Fruit fly (Drosophila melanogaster) whole organism, embryonic: Measurements from ENCODE around the gene fmt.

Experiments
- ATbp ChIP-seq: fragments of 200-800 bp; sonication (Bioruptor generic); optimal IDR thresholded peaks from 2 replicates; lab custom pipeline; 2017; ENCODE audit warnings: missing biosample characterization, mild to moderate bottlenecking, missing genetic modification characterization, missing genetic modification reagents
- Antp ChIP-seq: fragments of 200-800 bp; sonication (Bioruptor generic); optimal IDR thresholded peaks from 3 replicates; lab custom pipeline; 2016; ENCODE audit warnings: missing biosample characterization, missing genetic modification characterization
- Bgb ChIP-seq: fragments of 200-800 bp; sonication (Bioruptor generic); IDR thresholded peaks from 2 replicates; pipeline ENCODE4 v1.3.6; 2022; ENCODE audit warnings: missing biosample characterization, missing genetic modification characterization; ENCODE audit not compliant: partially characterized antibody
- CG10267 ChIP-seq: fragments of 200-800 bp; sonication (Bioruptor generic); optimal IDR thresholded peaks from 2 replicates; lab custom pipeline; 2018; ENCODE audit warnings: missing biosample characterization, mild to moderate bottlenecking, missing genetic modification characterization, moderate library complexity
- CG10321 ChIP-seq: fragments of 200-800 bp; sonication (Bioruptor generic); IDR thresholded peaks from 2 replicates; pipeline ENCODE4 v1.3.6; 2022; ENCODE audit warnings: missing biosample characterization, missing genetic modification characterization
- CG10654 ChIP-seq: fragments of 200-800 bp; sonication (Bioruptor generic); optimal IDR thresholded peaks from 2 replicates; lab custom pipeline; 2016; ENCODE audit warnings: missing biosample characterization, missing genetic modification characterization
- CG14710 ChIP-seq: fragments of 200-800 bp; sonication (Bioruptor generic); optimal IDR thresholded peaks from 3 replicates; lab custom pipeline; 2019; ENCODE audit warnings: missing biosample characterization, mild to moderate bottlenecking, missing genetic modification characterization, moderate library complexity
- CG15073 ChIP-seq: fragments of 200-800 bp; sonication (Bioruptor generic); optimal IDR thresholded peaks from 2 replicates; lab custom pipeline; 2016; ENCODE audit warnings: missing biosample characterization, missing genetic modification characterization
- CG15479 ChIP-seq: fragments of 200-800 bp; sonication (Bioruptor generic); optimal IDR thresholded peaks from 3 replicates; lab custom pipeline; 2019; ENCODE audit warnings: missing biosample characterization, mild to moderate bottlenecking, missing genetic modification characterization, moderate library complexity
- CG2120 ChIP-seq: fragments of 200-800 bp; sonication (Bioruptor generic); optimal IDR thresholded peaks from 3 replicates; lab custom pipeline; 2016; ENCODE audit warnings: missing biosample characterization, missing genetic modification characterization
- CG2199 ChIP-seq: fragments of 200-800 bp; sonication (Bioruptor generic); IDR thresholded peaks from 3 replicates; pipeline ENCODE4 v1.3.6; 2022; ENCODE audit warnings: missing biosample characterization, missing genetic modification characterization
- CG31224 ChIP-seq: fragments of 200-800 bp; sonication (Bioruptor generic); IDR thresholded peaks from 2 replicates; pipeline ENCODE4 v1.3.6; 2022; ENCODE audit warnings: missing biosample characterization, missing genetic modification characterization
- CG32772 ChIP-seq: fragments of 200-800 bp; sonication (Bioruptor generic); IDR thresholded peaks from 2 replicates; pipeline ENCODE4 v1.3.6; 2022; ENCODE audit warnings: missing biosample characterization, missing genetic modification characterization
- CG3847 ChIP-seq: fragments of 200-800 bp; sonication (Bioruptor generic); IDR thresholded peaks from 2 replicates; pipeline ENCODE4 v1.3.6; 2022; ENCODE audit warnings: missing biosample characterization, missing genetic modification characterization
- CG3995 ChIP-seq: fragments of 200-800 bp; sonication (Bioruptor generic); optimal IDR thresholded peaks from 3 replicates; lab custom pipeline; 2016; ENCODE audit warnings: missing biosample characterization, missing genetic modification characterization
- CG42726 ChIP-seq: fragments of 200-800 bp; sonication (Bioruptor generic); IDR thresholded peaks from 2 replicates; pipeline ENCODE4 v1.3.6; 2022; ENCODE audit warnings: missing biosample characterization, missing genetic modification characterization; ENCODE audit not compliant: partially characterized antibody
- CG4424 ChIP-seq: fragments of 200-800 bp; sonication (Bioruptor generic); optimal IDR thresholded peaks from 3 replicates; lab custom pipeline; 2016; ENCODE audit warnings: missing biosample characterization, missing genetic modification characterization
- CG5180 ChIP-seq: fragments of 200-800 bp; sonication (Bioruptor generic); optimal IDR thresholded peaks from 3 replicates; lab custom pipeline; 2017; ENCODE audit warnings: missing biosample characterization, missing genetic modification characterization, mild to moderate bottlenecking, moderate library complexity, missing genetic modification reagents
- CG6272 ChIP-seq: fragments of 200-800 bp; sonication (Bioruptor generic); IDR thresholded peaks from 2 replicates; pipeline ENCODE4 v1.3.6; 2022; ENCODE audit warnings: missing biosample characterization, missing genetic modification characterization
- CG7372 ChIP-seq: fragments of 200-800 bp; sonication (Bioruptor generic); IDR thresholded peaks from 2 replicates; pipeline ENCODE4 v1.3.6; 2022; ENCODE audit warnings: missing biosample characterization, missing genetic modification characterization
- CG8089 ChIP-seq: fragments of 200-800 bp; sonication (Bioruptor generic); optimal IDR thresholded peaks from 3 replicates; lab custom pipeline; 2016; ENCODE audit warnings: missing biosample characterization, missing genetic modification characterization
- Dek ChIP-seq: fragments of 200-800 bp; sonication (Bioruptor generic); optimal IDR thresholded peaks from 3 replicates; lab custom pipeline; 2019; ENCODE audit warnings: missing biosample characterization, mild to moderate bottlenecking, missing genetic modification characterization, moderate library complexity
- Dip2 ChIP-seq: fragments of 200-800 bp; sonication (Bioruptor generic); IDR thresholded peaks from 2 replicates; pipeline ENCODE4 v1.3.6; 2022; ENCODE audit warnings: missing biosample characterization, missing genetic modification characterization
- Dip3 ChIP-seq: fragments of 200-800 bp; sonication (Bioruptor generic); optimal IDR thresholded peaks from 3 replicates; lab custom pipeline; 2016; ENCODE audit warnings: missing biosample characterization, missing genetic modification characterization
- Dll ChIP-seq: fragments of 200-800 bp; sonication (Bioruptor generic); IDR thresholded peaks from 4 replicates; pipeline ENCODE4 v1.3.6; 2022; ENCODE audit warnings: missing biosample characterization, missing genetic modification characterization; ENCODE audit not compliant: partially characterized antibody
- Dref ChIP-seq: fragments of 200-800 bp; sonication (Bioruptor generic); IDR thresholded peaks from 2 replicates; pipeline ENCODE4 v1.3.6; 2022; ENCODE audit warnings: missing biosample characterization, missing genetic modification characterization
- H2.0 ChIP-seq: fragments of 200-800 bp; sonication (Bioruptor generic); IDR thresholded peaks from 2 replicates; pipeline ENCODE4 v1.3.6; 2022; ENCODE audit warnings: missing biosample characterization, missing genetic modification characterization
- Hand ChIP-seq: fragments of 200-800 bp; sonication (Bioruptor generic); optimal IDR thresholded peaks from 2 replicates; lab custom pipeline; 2017; ENCODE audit warnings: mild to moderate bottlenecking, missing biosample characterization, missing genetic modification reagents, missing genetic modification characterization
- MTF-1 ChIP-seq: fragments of 200-800 bp; sonication (Bioruptor generic); optimal IDR thresholded peaks from 2 replicates; lab custom pipeline; 2018; ENCODE audit warnings: missing biosample characterization, mild to moderate bottlenecking, missing genetic modification characterization, borderline replicate concordance
- Mad ChIP-seq: fragments of 200-800 bp; sonication (Bioruptor generic); optimal IDR thresholded peaks from 2 replicates; lab custom pipeline; 2016; ENCODE audit warnings: missing biosample characterization, missing genetic modification characterization
- Myb ChIP-seq: fragments of 200-800 bp; sonication (Bioruptor generic); optimal IDR thresholded peaks from 2 replicates; lab custom pipeline; 2016; ENCODE audit warnings: missing biosample characterization, missing genetic modification characterization
- Oaz ChIP-seq: fragments of 200-800 bp; sonication (Bioruptor generic); IDR thresholded peaks from 2 replicates; pipeline ENCODE4 v1.3.6; 2022; ENCODE audit warnings: missing biosample characterization, missing genetic modification characterization
- Trl ChIP-seq, 3 experiments: fragments of >200 bp in 2 of 3; fragments of 200-800 bp in 1 of 3; sonication (Bioruptor generic) in 1 of 3; optimal IDR thresholded peaks; 2 replicates in 1 of 3; 3 replicates in 2 of 3; lab custom pipeline; 2016 to 2017; ENCODE audit warnings: missing biosample characterization in 1 of 3, missing genetic modification characterization in 1 of 3
- ara ChIP-seq: fragments of 200-800 bp; sonication (Bioruptor generic); IDR thresholded peaks from 2 replicates; pipeline ENCODE4 v1.3.6; 2022; ENCODE audit warnings: missing biosample characterization, missing genetic modification characterization
- bbx ChIP-seq: fragments of 200-800 bp; sonication (Bioruptor generic); IDR thresholded peaks from 2 replicates; pipeline ENCODE4 v1.3.6; 2022; ENCODE audit warnings: missing biosample characterization, missing genetic modification characterization; ENCODE audit not compliant: partially characterized antibody
- bigmax ChIP-seq: fragments of 200-800 bp; sonication (Bioruptor generic); optimal IDR thresholded peaks from 2 replicates; lab custom pipeline; 2018; ENCODE audit warnings: missing biosample characterization, mild to moderate bottlenecking, missing genetic modification characterization
- bowl ChIP-seq: fragments of 200-800 bp; sonication (Bioruptor generic); IDR thresholded peaks from 2 replicates; pipeline ENCODE4 v1.3.6; 2022; ENCODE audit warnings: missing biosample characterization, missing genetic modification characterization
- crc ChIP-seq: fragments of 200-800 bp; sonication (Bioruptor generic); optimal IDR thresholded peaks from 2 replicates; lab custom pipeline; 2016; ENCODE audit warnings: missing biosample characterization, missing genetic modification characterization
- fd3F ChIP-seq: fragments of 200-800 bp; sonication (Bioruptor generic); optimal IDR thresholded peaks from 2 replicates; lab custom pipeline; 2018; ENCODE audit warnings: missing biosample characterization, mild to moderate bottlenecking, missing genetic modification characterization, moderate library complexity
- gro ChIP-seq: fragments of 200-800 bp; sonication (Bioruptor generic); optimal IDR thresholded peaks from 2 replicates; lab custom pipeline; 2016; ENCODE audit warnings: missing biosample characterization, missing genetic modification characterization
- gt ChIP-seq: fragments of 200-800 bp; sonication (Bioruptor generic); IDR thresholded peaks from 2 replicates; pipeline ENCODE4 v1.3.6; 2022; ENCODE audit warnings: missing biosample characterization, missing genetic modification characterization
- ind ChIP-seq: fragments of 200-800 bp; sonication (Bioruptor generic); optimal IDR thresholded peaks from 3 replicates; lab custom pipeline; 2016; ENCODE audit warnings: missing biosample characterization, missing genetic modification characterization
- ken ChIP-seq: fragments of 200-800 bp; sonication (Bioruptor generic); IDR thresholded peaks from 3 replicates; pipeline ENCODE4 v1.3.6; 2022; ENCODE audit warnings: missing biosample characterization, missing genetic modification characterization
- lmd ChIP-seq: fragments of 200-800 bp; sonication (Bioruptor generic); IDR thresholded peaks from 2 replicates; pipeline ENCODE4 v1.3.6; 2022; ENCODE audit warnings: missing biosample characterization, missing genetic modification characterization
- otp ChIP-seq: fragments of 200-800 bp; sonication (Bioruptor generic); IDR thresholded peaks from 3 replicates; pipeline ENCODE4, ENCODE4 v1.3.6; 2022; ENCODE audit warnings: missing biosample characterization, missing genetic modification characterization
- pho ChIP-seq: fragments of 200-800 bp; sonication (Bioruptor generic); optimal IDR thresholded peaks from 2 replicates; lab custom pipeline; 2016; ENCODE audit warnings: missing biosample characterization, missing genetic modification characterization
- pzg ChIP-seq: fragments of 200-800 bp; sonication (Bioruptor generic); optimal IDR thresholded peaks from 3 replicates; lab custom pipeline; 2018; ENCODE audit warnings: missing biosample characterization, mild to moderate bottlenecking, missing genetic modification characterization, moderate library complexity
- sens-2 ChIP-seq: fragments of 200-800 bp; sonication (Bioruptor generic); IDR thresholded peaks from 2 replicates; pipeline ENCODE4 v1.3.6; 2022; ENCODE audit warnings: missing biosample characterization, missing genetic modification characterization
- so ChIP-seq: fragments of 200-800 bp; sonication (Bioruptor generic); IDR thresholded peaks from 3 replicates; pipeline ENCODE4 v1.3.6; 2022; ENCODE audit warnings: missing biosample characterization, missing genetic modification characterization
- vnd ChIP-seq: fragments of 200-800 bp; sonication (Bioruptor generic); IDR thresholded peaks from 3 replicates; pipeline ENCODE4 v1.3.6; 2022; ENCODE audit warnings: missing biosample characterization, missing genetic modification characterization; ENCODE audit not compliant: partially characterized antibody

The fmt gene

dm6 chr3L:6157327-6158032, 16.2 kb downstream of the fmt start, which contains the start of gene CG13297 (continued):
- TF ChIP-seq so, result no peak
- TF ChIP-seq bowl (GFP tag; lab: Robert Waterston, UW), result no peak
- peak; percentile 63 for TF ChIP-seq CG5180 (GFP tag; lab: Kevin White, UChicago)
- TF ChIP-seq CG14710 (tag; lab: Kevin White, UChicago), result peak; percentile 8
- TF ChIP-seq Bgb (GFP tag; lab: Robert Waterston, UW), result no peak
- TF ChIP-seq Antp (GFP tag; lab: Kevin White, UChicago), result no peak
- TF ChIP-seq CG10654 (GFP tag; lab: Kevin White, UChicago), result peak; percentile 19
- no peak for TF ChIP-seq CG3847 (GFP tag; lab: Robert Waterston, UW)
- no peak for TF ChIP-seq pho (GFP tag; lab: Kevin White, UChicago)
- TF ChIP-seq ken (GFP tag; lab: Robert Waterston, UW), result peak; percentile 21; the same call in 1 of the 3 replicates
- no peak for TF ChIP-seq CG6272
- TF ChIP-seq CG4424 (GFP tag; lab: Kevin White, UChicago), result peak; percentile 41
- TF ChIP-seq H2.0, result no peak
- no peak for TF ChIP-seq Dll (GFP tag; lab: Robert Waterston, UW)
- TF ChIP-seq CG15073, result no peak
- TF ChIP-seq ind (GFP tag; lab: Kevin White, UChicago), result peak; percentile 45
- no peak for TF ChIP-seq bigmax (GFP tag; lab: Kevin White, UChicago)
- TF ChIP-seq CG10321 (GFP tag; lab: Robert Waterston, UW), result no peak
- no peak for TF ChIP-seq Myb
- no peak for TF ChIP-seq CG2199
- no peak for TF ChIP-seq otp (GFP tag; lab: Robert Waterston, UW)
- TF ChIP-seq Oaz (GFP tag; lab: Robert Waterston, UW), result no peak
- no peak for TF ChIP-seq crc (GFP tag; lab: Kevin White, UChicago)
- peak; percentile 50 for TF ChIP-seq CG10267 (tag; lab: Kevin White, UChicago)
- TF ChIP-seq gt (GFP tag; lab: Robert Waterston, UW), result no peak
- no peak for TF ChIP-seq bbx
- no peak for TF ChIP-seq CG42726 (GFP tag; lab: Robert Waterston, UW)
- TF ChIP-seq ara (GFP tag; lab: Robert Waterston, UW), result no peak
- TF ChIP-seq lmd (GFP tag; lab: Robert Waterston, UW), result peak; percentile 50; the same call in 1 of the 2 replicates
- TF ChIP-seq CG3995, result no peak
- no peak for TF ChIP-seq CG8089 (GFP tag; lab: Kevin White, UChicago)
- no peak for TF ChIP-seq CG2120 (GFP tag; lab: Kevin White, UChicago)
- TF ChIP-seq Dip3 (GFP tag; lab: Kevin White, UChicago), result no peak
- TF ChIP-seq Mad, result no peak
- TF ChIP-seq sens-2 (GFP tag; lab: Robert Waterston, UW), result no peak
- no peak for TF ChIP-seq Dip2 (GFP tag; lab: Robert Waterston, UW)
- no peak for TF ChIP-seq MTF-1 (GFP tag; lab: Kevin White, UChicago)
- TF ChIP-seq pzg (GFP tag; lab: Kevin White, UChicago), result no peak
- no peak; the same call in 1 of the 2 replicates for TF ChIP-seq CG7372 (GFP tag; lab: Robert Waterston, UW)
- TF ChIP-seq CG31224 (GFP tag; lab: Robert Waterston, UW), result no peak
- TF ChIP-seq Dek, result peak; percentile 22
- TF ChIP-seq vnd (GFP tag; lab: Robert Waterston, UW), result no peak
- no peak for TF ChIP-seq Hand (GFP tag; lab: Kevin White, UChicago)
- no peak for TF ChIP-seq gro
- peak; percentile 54 for TF ChIP-seq ATbp (GFP tag; lab: Kevin White, UChicago)
- no peak for TF ChIP-seq CG15479 (GFP tag; lab: Kevin White, UChicago)
- TF ChIP-seq Dref (GFP tag; lab: Robert Waterston, UW), result no peak
- 0 out of 2 replicates have a peak, but pooled peaks have one; percentile 14 for TF ChIP-seq CG32772 (GFP tag; lab: Robert Waterston, UW)
- no peak for TF ChIP-seq Trl (optimal IDR thresholded peaks at IDR 0.05; lab: Kevin White, UChicago)
- TF ChIP-seq Trl (GFP tag; optimal IDR thresholded peaks at IDR 0.05; lab: Kevin White, UChicago), result no peak
- TF ChIP-seq fd3F (GFP tag; lab: Kevin White, UChicago), result peak; percentile 12
